Fruit fly (Drosophila melanogaster) whole organism, prepupa: ENCODE results near the gene crc.

ENCODE experiments used
- CG11762 ChIP-seq: fragments of 200-800 bp; sonication (Bioruptor generic); optimal IDR thresholded peaks from 3 replicates; lab custom pipeline; 2016; ENCODE audit warnings: missing biosample characterization, missing genetic modification characterization; ENCODE audit not compliant: insufficient read depth
- CG3032 ChIP-seq: fragments of 200-800 bp; optimal IDR thresholded peaks from 2 replicates; lab custom pipeline; 2019; ENCODE audit warnings: missing biosample characterization, mild to moderate bottlenecking, missing genetic modification characterization, moderate library complexity
- CG32006 ChIP-seq: fragments of 200-800 bp; sonication (Bioruptor generic); optimal IDR thresholded peaks from 3 replicates; lab custom pipeline; 2017; ENCODE audit warnings: missing biosample characterization, mild to moderate bottlenecking, missing genetic modification characterization
- CG3919 ChIP-seq: fragments of 200-800 bp; sonication (Bioruptor generic); optimal IDR thresholded peaks from 3 replicates; lab custom pipeline; 2016; ENCODE audit warnings: missing biosample characterization, missing genetic modification characterization
- Eip78C ChIP-seq: fragments of 200-800 bp; sonication (Bioruptor generic); peaks from one replicate; lab custom pipeline; 2016; ENCODE audit warnings: missing biosample characterization, missing genetic modification characterization
- Gug ChIP-seq: fragments of 200-800 bp; sonication (Bioruptor generic); IDR thresholded peaks from 2 replicates; pipeline ENCODE4 v1.3.6; 2022; ENCODE audit warnings: missing biosample characterization, missing genetic modification characterization
- Hr38 ChIP-seq: sonication (Bioruptor generic); optimal IDR thresholded peaks from 2 replicates; lab custom pipeline; 2016; ENCODE audit warnings: missing biosample characterization, missing genetic modification characterization
- dac ChIP-seq: fragments of 200-800 bp; sonication (Bioruptor generic); optimal IDR thresholded peaks from 2 replicates; lab custom pipeline; 2017; ENCODE audit warnings: missing biosample characterization, mild to moderate bottlenecking, missing genetic modification characterization
- esn ChIP-seq: fragments of 200-800 bp; sonication (Bioruptor generic); optimal IDR thresholded peaks from 2 replicates; lab custom pipeline; 2016; ENCODE audit warnings: missing biosample characterization, mild to moderate bottlenecking, missing genetic modification characterization, moderate library complexity
- fd85E ChIP-seq: fragments of 200-800 bp; sonication (Bioruptor generic); optimal IDR thresholded peaks from 3 replicates; lab custom pipeline; 2016; ENCODE audit warnings: missing biosample characterization, missing genetic modification characterization
- net ChIP-seq: fragments of 200-800 bp; sonication (Bioruptor generic); optimal IDR thresholded peaks from 3 replicates; lab custom pipeline; 2016; ENCODE audit warnings: missing biosample characterization, missing genetic modification characterization
- pdm3 ChIP-seq: fragments of 200-800 bp; sonication (Bioruptor generic); optimal IDR thresholded peaks from 3 replicates; lab custom pipeline; 2016; ENCODE audit warnings: missing biosample characterization, missing genetic modification characterization
- ss ChIP-seq, 2 experiments: fragments of 200-800 bp; sonication (Bioruptor generic); optimal IDR thresholded peaks; 2 replicates in 1 of 2; 3 replicates in 1 of 2; lab custom pipeline; 2017 to 2018; ENCODE audit warnings: mild to moderate bottlenecking in 2 of 2, missing biosample characterization in 2 of 2, missing genetic modification characterization in 2 of 2, moderate library complexity in 1 of 2
- vri ChIP-seq: fragments of 200-800 bp; sonication (Bioruptor generic); optimal IDR thresholded peaks from 3 replicates; lab custom pipeline; 2016; ENCODE audit warnings: missing biosample characterization, mild to moderate bottlenecking, missing genetic modification characterization

- TF ChIP-seq CG11762 (GFP tag; lab: Kevin White, UChicago): no peak
- no peak for TF ChIP-seq Hr38
- TF ChIP-seq CG3919 (GFP tag; lab: Kevin White, UChicago): no peak
- TF ChIP-seq ss (GFP tag; optimal IDR thresholded peaks at IDR 0.05; lab: Kevin White, UChicago): no peak
- no peak for TF ChIP-seq pdm3
- TF ChIP-seq CG3032 (tag; lab: Kevin White, UChicago): no peak
- no peak for TF ChIP-seq dac
- no peak for TF ChIP-seq Gug (GFP tag; lab: Robert Waterston, UW)
- no peak for TF ChIP-seq net (GFP tag; lab: Kevin White, UChicago)
- no peak for TF ChIP-seq Eip78C (GFP tag; lab: Kevin White, UChicago)
- no peak for TF ChIP-seq fd85E (GFP tag; lab: Kevin White, UChicago)
- no peak for TF ChIP-seq vri
- TF ChIP-seq esn: no peak
- no peak for TF ChIP-seq CG32006
These were observed 6.2 kb upstream of the crc start for dm6 chr2L:21304533-21304850.
